Worm (Caenorhabditis elegans): Measurements from ENCODE around the gene flr-1.

DNA sequence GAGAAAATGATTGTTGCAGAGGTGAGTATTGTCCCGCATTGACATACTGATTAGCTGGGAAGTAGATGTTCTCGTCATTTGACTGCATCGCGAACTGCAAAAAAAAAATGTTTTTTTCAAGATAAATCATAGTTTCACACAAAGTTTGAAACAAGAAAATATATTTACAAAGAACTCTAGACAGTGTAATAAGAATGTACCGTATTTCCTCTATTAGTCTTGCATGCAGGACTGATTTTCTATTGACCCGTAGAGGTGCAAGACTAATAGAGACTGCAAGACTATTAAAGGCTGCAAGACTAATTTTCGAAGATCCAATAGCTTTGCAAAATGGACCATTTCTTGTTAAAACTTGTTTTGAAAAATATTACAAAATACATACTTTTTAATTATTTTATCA is 33.0 kb downstream of the flr-1 start, which contains the start of gene fkh-3:
- TF ChIP-seq elt-3 (tag; optimal IDR thresholded peaks at IDR 0.05) (no peak), sma-3 (GFP tag; optimal IDR thresholded peaks at IDR 0.05) (no peak), unc-62 (GFP tag; optimal IDR thresholded peaks at IDR 0.05) (no peak)
